Fruit fly (Drosophila melanogaster) whole organism, embryonic: ENCODE data around the gene CG33795.

Experiments used
- Lpt ChIP-seq: fragments of >200 bp; optimal IDR thresholded peaks from 2 replicates; lab custom pipeline; 2018; ENCODE audit warnings: missing biosample characterization, missing genetic modification characterization
- dmrt99B ChIP-seq: fragments of 200-800 bp; sonication (Bioruptor generic); optimal IDR thresholded peaks from 2 replicates; lab custom pipeline; 2018; ENCODE audit warnings: missing biosample characterization, mild to moderate bottlenecking, missing genetic modification characterization, moderate library complexity
- otp ChIP-seq: fragments of 200-800 bp; sonication (Bioruptor generic); IDR thresholded peaks from 3 replicates; pipeline ENCODE4, ENCODE4 v1.3.6; 2022; ENCODE audit warnings: missing biosample characterization, missing genetic modification characterization
- sima ChIP-seq: fragments of 200-800 bp; sonication (Bioruptor generic); optimal IDR thresholded peaks from 2 replicates; lab custom pipeline; 2016; ENCODE audit warnings: missing biosample characterization, missing genetic modification characterization
- so ChIP-seq: fragments of 200-800 bp; sonication (Bioruptor generic); IDR thresholded peaks from 3 replicates; pipeline ENCODE4 v1.3.6; 2022; ENCODE audit warnings: missing biosample characterization, missing genetic modification characterization

dm6 chr3L:16139131-16139530, 32.0 kb downstream of the CG33795 start:
- TF ChIP-seq otp (GFP tag; lab: Robert Waterston, UW): no peak
- no peak for TF ChIP-seq so (GFP tag; lab: Robert Waterston, UW)
- TF ChIP-seq sima: no peak
- TF ChIP-seq Lpt (GFP tag; lab: Kevin White, UChicago): no peak
- TF ChIP-seq dmrt99B (tag; lab: Kevin White, UChicago): no peak
